Worm (Caenorhabditis elegans): Measurements from ENCODE around the gene srh-17.

- no peak for TF ChIP-seq ama-1 (optimal IDR thresholded peaks at IDR 0.05)
- peak; percentile 32 for TF ChIP-seq dmd-4 (tag; optimal IDR thresholded peaks at IDR 0.05; ENCODE audit: borderline replicate concordance)
- no peak for TF ChIP-seq tbx-7 (tag; optimal IDR thresholded peaks at IDR 0.05)
- TF ChIP-seq che-1 (tag; optimal IDR thresholded peaks at IDR 0.05) = peak; percentile 32
- TF ChIP-seq hlh-13 (GFP tag; optimal IDR thresholded peaks at IDR 0.05) = no peak
- no peak for TF ChIP-seq unc-3 (GFP tag; conservative IDR thresholded peaks at IDR 0.05)
- TF ChIP-seq unc-3 (tag; optimal IDR thresholded peaks at IDR 0.05) = no peak
- peak; percentile 51 for TF ChIP-seq ceh-14 (tag; optimal IDR thresholded peaks at IDR 0.05)
- TF ChIP-seq rnt-1 (tag; optimal IDR thresholded peaks at IDR 0.05) = peak; percentile 93
- TF ChIP-seq nhr-11 (tag; optimal IDR thresholded peaks at IDR 0.05) = no peak
Observed at ce11 chrV:14696604-14697307, 35.7 kb downstream of the srh-17 start, which contains the start of gene unc-112.

Data from whole organism, late embryonic.